Worm (Caenorhabditis elegans): ENCODE data around the gene him-17.

DNA sequence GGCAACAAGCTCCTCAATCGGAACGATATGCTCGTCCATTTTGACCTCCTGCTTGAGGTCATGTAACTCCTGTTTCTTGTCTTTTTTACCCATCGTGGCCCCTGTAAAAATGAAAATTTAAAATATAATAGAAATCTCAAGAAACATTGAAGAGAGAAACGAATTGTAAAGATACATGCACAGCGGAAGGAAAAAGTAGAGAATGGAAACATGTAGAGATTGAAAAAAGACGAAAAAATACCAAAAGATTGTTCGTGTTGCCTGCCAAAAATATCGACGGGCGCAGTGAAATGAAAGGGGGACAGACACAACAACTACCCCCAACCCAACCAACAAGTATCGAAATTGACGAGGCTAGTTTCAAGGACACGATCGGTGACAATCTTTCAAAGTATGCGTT, 46.6 kb upstream of the him-17 start, which contains the start of gene eat-6:
- TF ChIP-seq lin-29 (GFP tag; IDR thresholded peaks at IDR 0.05), result no peak
- no peak for TF ChIP-seq rbr-2 (tag; optimal IDR thresholded peaks at IDR 0.05)
- TF ChIP-seq R02D3.7 (tag; optimal IDR thresholded peaks at IDR 0.05), result no peak
- TF ChIP-seq attf-4 (tag; optimal IDR thresholded peaks at IDR 0.05), result no peak
- TF ChIP-seq nhr-11 (tag; optimal IDR thresholded peaks at IDR 0.05), result no peak
- no peak for TF ChIP-seq pqm-1 (tag; optimal IDR thresholded peaks at IDR 0.05)

Measured in whole organism, L4 larva.